Worm (Caenorhabditis elegans) whole organism, L2 larva: ENCODE results near the gene lec-8.

Source experiments
- F13H6.1 ChIP-seq: sonication (generic microtip); optimal IDR thresholded peaks from 2 replicates; lab custom pipeline; 2016; ENCODE audit warnings: missing genetic modification characterization, missing compliant biosample characterization
- Y55F3AM.14 ChIP-seq: fragments of 200-800 bp; sonication (Bioruptor generic); optimal IDR thresholded peaks from 2 replicates; lab custom pipeline; 2018; ENCODE audit warnings: mild to moderate bottlenecking, missing genetic modification characterization, missing compliant biosample characterization
- ZK546.5 ChIP-seq: sonication (generic microtip); optimal IDR thresholded peaks from 2 replicates; lab custom pipeline; 2017; ENCODE audit warnings: missing biosample characterization, missing genetic modification characterization
- ama-1 ChIP-seq: fragments of 150-350 bp; optimal IDR thresholded peaks from 2 replicates; lab custom pipeline; 2018; ENCODE audit warnings: inconsistent platforms
- lin-11 ChIP-seq: fragments of 150-350 bp; sonication (generic microtip); optimal IDR thresholded peaks from 2 replicates; lab custom pipeline; 2014; ENCODE audit warnings: missing biosample characterization, missing genetic modification characterization, inconsistent platforms, mixed read lengths
- lin-13 ChIP-seq: fragments of 150-350 bp; optimal IDR thresholded peaks from 2 replicates; lab custom pipeline; 2014; ENCODE audit warnings: missing biosample characterization, missing genetic modification reagents, missing genetic modification characterization
- lin-39 ChIP-seq: fragments of 150-350 bp; optimal IDR thresholded peaks from 2 replicates; lab custom pipeline; 2014; ENCODE audit warnings: missing biosample characterization, missing genetic modification reagents, missing genetic modification characterization
- mab-5 ChIP-seq: fragments of 150-350 bp; optimal IDR thresholded peaks from 2 replicates; lab custom pipeline; 2014; ENCODE audit warnings: missing biosample characterization, missing genetic modification characterization
- sma-3 ChIP-seq: sonication (generic microtip); optimal IDR thresholded peaks from 2 replicates; lab custom pipeline; 2016; ENCODE audit warnings: missing genetic modification reagents, missing genetic modification characterization, missing compliant biosample characterization
- unc-55 ChIP-seq: fragments of 150-350 bp; sonication (generic microtip); optimal IDR thresholded peaks from 3 replicates; lab custom pipeline; 2014; ENCODE audit warnings: missing biosample characterization, missing genetic modification reagents, missing genetic modification characterization
- unc-62 ChIP-seq: fragments of 150-350 bp; optimal IDR thresholded peaks from 2 replicates; lab custom pipeline; 2014; ENCODE audit warnings: missing biosample characterization, missing genetic modification reagents, missing genetic modification characterization

DNA sequence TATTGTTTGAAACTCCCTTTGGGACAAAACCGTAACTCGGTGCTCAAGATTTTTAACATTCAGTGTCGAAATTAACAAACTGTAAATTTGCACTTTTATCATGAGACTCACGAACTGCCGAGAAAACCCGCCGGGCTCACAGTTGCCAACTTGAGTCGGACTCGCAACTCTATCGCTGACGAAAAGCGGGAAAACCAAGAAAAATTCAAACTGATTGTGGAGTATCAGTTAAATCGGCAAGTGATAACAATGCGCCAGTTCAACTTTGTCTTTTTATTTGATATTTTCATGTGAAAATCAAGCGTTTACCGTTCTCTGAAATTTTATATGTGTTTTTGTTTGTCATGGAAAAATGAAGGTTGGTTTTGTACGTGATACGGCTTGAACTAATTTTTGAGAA lies 32.2 kb downstream of the lec-8 start:
- no peak for TF ChIP-seq unc-55 (GFP tag; lab: Kevin White, UChicago)
- TF ChIP-seq unc-62 = no peak
- no peak for TF ChIP-seq lin-39 (tag; lab: Kevin White, UChicago)
- TF ChIP-seq ZK546.5 (tag; lab: Kevin White, UChicago) = no peak
- no peak for TF ChIP-seq mab-5 (tag; lab: Kevin White, UChicago)
- TF ChIP-seq sma-3 (GFP tag; lab: Kevin White, UChicago) = no peak
- TF ChIP-seq lin-13 (GFP tag; lab: Kevin White, UChicago) = no peak
- TF ChIP-seq F13H6.1 (tag; lab: Kevin White, UChicago) = no peak
- no peak for TF ChIP-seq Y55F3AM.14
- TF ChIP-seq lin-11 = no peak
- TF ChIP-seq ama-1 (lab: Kevin White, UChicago) = no peak
